Fruit fly (Drosophila melanogaster): ENCODE data around the gene Gr28b.

Gene Gr28b

dm6 chr2L:7434737-7435356 lies 27.2 kb downstream of the Gr28b start (continued):
- TF ChIP-seq CG7357 (GFP tag; IDR thresholded peaks at IDR 0.05) = 0 out of 3 replicates have a peak, but pooled peaks have one; percentile 35
- no peak for TF ChIP-seq bcd (GFP tag; optimal IDR thresholded peaks at IDR 0.05)
- no peak for TF ChIP-seq Max (GFP tag; optimal IDR thresholded peaks at IDR 0.05)
- TF ChIP-seq oc (tag; optimal IDR thresholded peaks at IDR 0.05) = no peak
- TF ChIP-seq CG31388 (GFP tag; optimal IDR thresholded peaks at IDR 0.05) = no peak
- TF ChIP-seq mirr (GFP tag; optimal IDR thresholded peaks at IDR 0.05) = no peak
- TF ChIP-seq ttk (GFP tag; IDR thresholded peaks at IDR 0.05) = peak; percentile 48; the same call in 1 of the 2 replicates

- TF ChIP-seq CG18011 (GFP tag; optimal IDR thresholded peaks at IDR 0.05) = peak; percentile 6
- TF ChIP-seq NC2α (GFP tag; optimal IDR thresholded peaks at IDR 0.05) = no peak
- no peak for TF ChIP-seq Lim3 (GFP tag; IDR thresholded peaks at IDR 0.05)
- peak; percentile 86 for TF ChIP-seq CG11695 (GFP tag; IDR thresholded peaks at IDR 0.05)
- TF ChIP-seq so (GFP tag; IDR thresholded peaks at IDR 0.05) = peak; percentile 65; the same call in 2 of the 3 replicates
- peak; percentile 23 for TF ChIP-seq Mad (GFP tag; optimal IDR thresholded peaks at IDR 0.05)
- no peak for TF ChIP-seq fu2 (GFP tag; optimal IDR thresholded peaks at IDR 0.05)
- TF ChIP-seq CG8924 (tag; optimal IDR thresholded peaks at IDR 0.05) = peak; percentile 89
- TF ChIP-seq CG12219 (GFP tag; optimal IDR thresholded peaks at IDR 0.05) = peak; percentile 58
- TF ChIP-seq CG17829 (tag; optimal IDR thresholded peaks at IDR 0.05) = peak; percentile 29
- peak; percentile 88 for TF ChIP-seq rib (GFP tag; IDR thresholded peaks at IDR 0.05)
- peak; percentile 83 for TF ChIP-seq CG11247 (GFP tag; IDR thresholded peaks at IDR 0.05)
- TF ChIP-seq Doc2 (GFP tag; IDR thresholded peaks at IDR 0.05) = no peak
- no peak for TF ChIP-seq fru (optimal IDR thresholded peaks at IDR 0.05)
- TF ChIP-seq CG17186 (GFP tag; optimal IDR thresholded peaks at IDR 0.05) = no peak
- TF ChIP-seq z (GFP tag; IDR thresholded peaks at IDR 0.05) = no peak
- no peak for TF ChIP-seq CG8359 (GFP tag; optimal IDR thresholded peaks at IDR 0.05; ENCODE audit: borderline replicate concordance)
- TF ChIP-seq CG3838 (GFP tag; optimal IDR thresholded peaks at IDR 0.05) = peak; percentile 8
- no peak for TF ChIP-seq CG42726 (GFP tag; IDR thresholded peaks at IDR 0.05; ENCODE audit: partially characterized antibody)
- peak; percentile 64 for TF ChIP-seq HHEX (GFP tag; optimal IDR thresholded peaks at IDR 0.05)
- TF ChIP-seq cad (GFP tag; optimal IDR thresholded peaks at IDR 0.05) = no peak
- no peak for TF ChIP-seq jing (GFP tag; optimal IDR thresholded peaks at IDR 0.05)
- no peak for TF ChIP-seq vfl (GFP tag; optimal IDR thresholded peaks at IDR 0.05)
- TF ChIP-seq Tbp (GFP tag; optimal IDR thresholded peaks at IDR 0.05) = no peak
- TF ChIP-seq CG34376 (GFP tag; optimal IDR thresholded peaks at IDR 0.05) = peak; percentile 37
- no peak for TF ChIP-seq ind (GFP tag; optimal IDR thresholded peaks at IDR 0.05)
- TF ChIP-seq Antp (GFP tag; optimal IDR thresholded peaks at IDR 0.05) = no peak
- peak; percentile 56 for TF ChIP-seq CG17568 (GFP tag; optimal IDR thresholded peaks at IDR 0.05)
- TF ChIP-seq org-1 (GFP tag; optimal IDR thresholded peaks at IDR 0.05) = peak; percentile 57
- TF ChIP-seq HLHmδ (GFP tag; optimal IDR thresholded peaks at IDR 0.05) = no peak
- TF ChIP-seq CG14014 (GFP tag; IDR thresholded peaks at IDR 0.05) = peak; percentile 90
- peak; percentile 88 for TF ChIP-seq CG9932 (GFP tag; IDR thresholded peaks at IDR 0.05)
- TF ChIP-seq MESR4 (GFP tag; optimal IDR thresholded peaks at IDR 0.05) = no peak
- peak; percentile 72 for TF ChIP-seq cas (GFP tag; IDR thresholded peaks at IDR 0.05)
- peak; percentile 64 for TF ChIP-seq gcm (GFP tag; optimal IDR thresholded peaks at IDR 0.05)
- no peak for TF ChIP-seq CG3995 (GFP tag; optimal IDR thresholded peaks at IDR 0.05)
- 0 out of 2 replicates have a peak, but pooled peaks have one; percentile 45 for TF ChIP-seq CG1024 (GFP tag; IDR thresholded peaks at IDR 0.05)
- TF ChIP-seq Dfd (GFP tag; optimal IDR thresholded peaks at IDR 0.05) = no peak
- TF ChIP-seq CG7987 (GFP tag; optimal IDR thresholded peaks at IDR 0.05) = no peak
- peak; percentile 83 for TF ChIP-seq HmgZ (tag; optimal IDR thresholded peaks at IDR 0.05)
- TF ChIP-seq CG17912 (GFP tag; optimal IDR thresholded peaks at IDR 0.05) = no peak
Observed at dm6 chr2L:7433957-7434736, 27.9 kb downstream of the Gr28b start.
